Worm (Caenorhabditis elegans): ENCODE measurements around the gene tmem-138.

tmem-138 gene

ce11 chrII:8156845-8157373 is at the start of gene tmem-138, which contains the start of gene tub-1:
Gene tmem-138 (plus strand): TSS chrII:8157323.
Gene tub-1 (minus strand): TSS chrII:8156945.
- no peak for TF ChIP-seq ceh-43 (GFP tag; optimal IDR thresholded peaks at IDR 0.05)
- TF ChIP-seq cnd-1 (tag; optimal IDR thresholded peaks at IDR 0.05): no peak
- TF ChIP-seq ham-2 (GFP tag; optimal IDR thresholded peaks at IDR 0.05): no peak
- no peak for TF ChIP-seq M03D4.4 (tag; optimal IDR thresholded peaks at IDR 0.05)
- no peak for TF ChIP-seq ceh-39 (tag; optimal IDR thresholded peaks at IDR 0.05)
- no peak for TF ChIP-seq zip-8 (tag; optimal IDR thresholded peaks at IDR 0.05)
- no peak for TF ChIP-seq elt-3 (tag; optimal IDR thresholded peaks at IDR 0.05)
- no peak for TF ChIP-seq lin-32 (GFP tag; optimal IDR thresholded peaks at IDR 0.05)
- TF ChIP-seq ces-1 (GFP tag; optimal IDR thresholded peaks at IDR 0.05): no peak
- no peak for TF ChIP-seq elt-1 (tag; optimal IDR thresholded peaks at IDR 0.05; ENCODE audit: borderline replicate concordance, insufficient read depth)
- TF ChIP-seq tbx-8 (GFP tag; optimal IDR thresholded peaks at IDR 0.05): no peak
- TF ChIP-seq unc-120 (tag; optimal IDR thresholded peaks at IDR 0.05; ENCODE audit: poor library complexity, severe bottlenecking): no peak
- TF ChIP-seq lsy-2 (tag; optimal IDR thresholded peaks at IDR 0.05): no peak
- no peak for TF ChIP-seq unc-62 (GFP tag; optimal IDR thresholded peaks at IDR 0.05)

- TF ChIP-seq nhr-76 (tag; optimal IDR thresholded peaks at IDR 0.05) (no peak), cnd-1 (tag; optimal IDR thresholded peaks at IDR 0.05) (no peak), hlh-1 (tag; optimal IDR thresholded peaks at IDR 0.05) (no peak), tbx-8 (GFP tag; optimal IDR thresholded peaks at IDR 0.05) (no peak), bed-3 (GFP tag; optimal IDR thresholded peaks at IDR 0.05) (no peak), flh-1 (GFP tag; optimal IDR thresholded peaks at IDR 0.05) (no peak), unc-39 (tag; optimal IDR thresholded peaks at IDR 0.05) (no peak), sem-2 (GFP tag; optimal IDR thresholded peaks at IDR 0.05) (no peak)
Observed at ce11 chrII:8112063-8112462, 45.1 kb upstream of the tmem-138 start, which contains the start of gene lron-4. Gene lron-4 (minus strand): TSS chrII:8112163.

- TF ChIP-seq unc-62 (GFP tag; optimal IDR thresholded peaks at IDR 0.05) (peak; percentile 26), sem-2 (GFP tag; optimal IDR thresholded peaks at IDR 0.05) (no peak)
Observed at ce11 chrII:8116159-8116558, 41.0 kb upstream of the tmem-138 start, which contains the start of gene unc-105. Gene unc-105 (plus strand): TSS chrII:8116459.

- TF ChIP-seq nhr-2 (tag; optimal IDR thresholded peaks at IDR 0.05) (no peak), tbx-8 (GFP tag; optimal IDR thresholded peaks at IDR 0.05) (no peak), ceh-39 (tag; optimal IDR thresholded peaks at IDR 0.05) (no peak), lin-32 (GFP tag; optimal IDR thresholded peaks at IDR 0.05) (no peak), M03D4.4 (tag; optimal IDR thresholded peaks at IDR 0.05) (no peak), unc-120 (tag; optimal IDR thresholded peaks at IDR 0.05; ENCODE audit: poor library complexity, severe bottlenecking) (peak; percentile 79)
Observed at ce11 chrII:8117426-8117825, 39.7 kb upstream of the tmem-138 start.

DNA sequence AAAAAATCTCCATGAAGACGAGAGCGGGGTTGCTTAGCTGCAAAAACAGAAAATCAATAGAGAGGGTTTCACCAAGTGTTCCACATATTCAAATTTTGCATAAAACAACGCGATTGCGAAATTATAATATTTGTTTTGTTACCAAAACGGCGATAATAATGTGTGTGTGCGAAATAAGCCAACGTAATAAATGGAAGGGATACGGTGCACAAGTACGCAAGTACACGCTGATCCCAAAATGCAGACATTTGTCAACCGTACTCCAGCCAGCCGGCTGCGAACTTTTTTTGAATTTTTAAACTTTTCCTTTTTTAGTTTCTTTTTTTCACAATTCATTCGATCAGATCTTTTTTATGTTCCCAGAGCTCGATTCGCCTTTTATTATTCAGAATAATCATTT is 32.3 kb upstream of the tmem-138 start, which contains the start of gene ire-1:
TSS of gene ire-1 (minus strand) at position 44 of the 400 bp plus-strand sequence.
- peak; percentile 47 for TF ChIP-seq nhr-237 (tag; optimal IDR thresholded peaks at IDR 0.05)
- no peak for TF ChIP-seq ceh-39 (tag; optimal IDR thresholded peaks at IDR 0.05)
- TF ChIP-seq unc-120 (tag; optimal IDR thresholded peaks at IDR 0.05; ENCODE audit: poor library complexity, severe bottlenecking): peak; percentile 3
- peak; percentile 62 for TF ChIP-seq mep-1 (tag; optimal IDR thresholded peaks at IDR 0.05)
- TF ChIP-seq nhr-12 (tag; optimal IDR thresholded peaks at IDR 0.05): no peak
- TF ChIP-seq lsy-2 (tag; optimal IDR thresholded peaks at IDR 0.05): peak; percentile 99
- no peak for TF ChIP-seq unc-62 (GFP tag; optimal IDR thresholded peaks at IDR 0.05)
- TF ChIP-seq lin-13 (tag; optimal IDR thresholded peaks at IDR 0.05): peak; percentile 7
- peak; percentile 10 for TF ChIP-seq hlh-1 (tag; optimal IDR thresholded peaks at IDR 0.05)
- TF ChIP-seq pha-4 (tag; optimal IDR thresholded peaks at IDR 0.05): peak; percentile 67
- TF ChIP-seq sptf-1 (tag; optimal IDR thresholded peaks at IDR 0.05): no peak

DNA sequence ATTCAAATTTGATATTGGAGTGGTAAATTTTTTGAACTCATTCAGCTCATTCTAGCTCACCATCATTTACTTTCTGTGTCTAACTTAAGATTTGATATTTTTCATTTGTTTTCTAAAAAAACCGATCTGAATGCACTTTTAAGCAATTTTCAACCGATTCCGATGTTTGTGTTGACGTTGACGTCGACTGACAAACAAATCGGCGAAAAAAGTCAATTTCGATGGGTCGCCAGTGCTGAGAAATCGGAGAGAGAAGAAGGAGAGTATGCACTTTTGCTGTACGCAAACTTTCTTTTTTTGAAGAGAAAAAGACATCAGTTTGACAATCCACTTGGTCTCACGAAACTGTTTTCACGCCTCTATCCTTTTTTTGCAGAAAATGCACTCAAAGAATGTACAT is 31.7 kb upstream of the tmem-138 start:
- TF ChIP-seq nhr-76 (tag; optimal IDR thresholded peaks at IDR 0.05): no peak
- TF ChIP-seq unc-62 (GFP tag; optimal IDR thresholded peaks at IDR 0.05): no peak
- no peak for TF ChIP-seq snpc-4 (tag; optimal IDR thresholded peaks at IDR 0.05)
- no peak for TF ChIP-seq flh-1 (GFP tag; optimal IDR thresholded peaks at IDR 0.05)
- no peak for TF ChIP-seq ham-2 (GFP tag; optimal IDR thresholded peaks at IDR 0.05)
- no peak for TF ChIP-seq nhr-237 (tag; optimal IDR thresholded peaks at IDR 0.05)
- TF ChIP-seq cnd-1 (tag; optimal IDR thresholded peaks at IDR 0.05): no peak
- no peak for TF ChIP-seq zip-8 (tag; optimal IDR thresholded peaks at IDR 0.05)
- no peak for TF ChIP-seq hlh-1 (tag; optimal IDR thresholded peaks at IDR 0.05)
- TF ChIP-seq M03D4.4 (tag; optimal IDR thresholded peaks at IDR 0.05): no peak
- no peak for TF ChIP-seq drap-1 (GFP tag; optimal IDR thresholded peaks at IDR 0.05)
- TF ChIP-seq tbx-8 (GFP tag; optimal IDR thresholded peaks at IDR 0.05): no peak
- no peak for TF ChIP-seq unc-120 (tag; optimal IDR thresholded peaks at IDR 0.05; ENCODE audit: poor library complexity, severe bottlenecking)
- no peak for TF ChIP-seq lin-32 (GFP tag; optimal IDR thresholded peaks at IDR 0.05)
- TF ChIP-seq ceh-83 (GFP tag; optimal IDR thresholded peaks at IDR 0.05): no peak
- no peak for TF ChIP-seq ztf-11 (tag; optimal IDR thresholded peaks at IDR 0.05)
- TF ChIP-seq elt-3 (tag; optimal IDR thresholded peaks at IDR 0.05): no peak

Data from whole organism, mixed stage, embryonic.